Worm (Caenorhabditis elegans): ENCODE results near the gene R03D7.8.

DNA sequence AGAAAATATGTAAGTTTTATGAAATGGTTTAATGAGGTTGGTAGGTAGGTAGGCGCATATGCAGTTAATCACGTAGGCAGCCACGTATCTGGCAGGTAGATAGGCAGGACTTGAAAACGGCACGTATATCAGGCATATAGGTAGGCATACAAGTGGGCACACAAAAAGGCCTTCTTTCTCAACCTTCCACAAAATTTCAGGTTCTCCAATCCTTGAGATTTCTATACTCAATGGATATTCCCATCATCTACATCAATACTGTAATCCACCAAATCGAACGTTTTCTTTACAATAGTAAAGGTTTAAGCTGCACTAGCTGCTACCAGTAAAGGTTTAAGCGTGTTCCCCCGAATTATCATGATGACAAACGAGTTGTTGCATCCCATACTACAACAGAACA is 24.4 kb downstream of the R03D7.8 start:
- TF ChIP-seq W03F9.2 (tag; optimal IDR thresholded peaks at IDR 0.05) (no peak), him-1 (tag; optimal IDR thresholded peaks at IDR 0.05) (no peak)

All from whole organism, L4/young adult.